Comparison of ENCODE assay signal across 1 fruit fly cellular context in the genomic region with DNA sequence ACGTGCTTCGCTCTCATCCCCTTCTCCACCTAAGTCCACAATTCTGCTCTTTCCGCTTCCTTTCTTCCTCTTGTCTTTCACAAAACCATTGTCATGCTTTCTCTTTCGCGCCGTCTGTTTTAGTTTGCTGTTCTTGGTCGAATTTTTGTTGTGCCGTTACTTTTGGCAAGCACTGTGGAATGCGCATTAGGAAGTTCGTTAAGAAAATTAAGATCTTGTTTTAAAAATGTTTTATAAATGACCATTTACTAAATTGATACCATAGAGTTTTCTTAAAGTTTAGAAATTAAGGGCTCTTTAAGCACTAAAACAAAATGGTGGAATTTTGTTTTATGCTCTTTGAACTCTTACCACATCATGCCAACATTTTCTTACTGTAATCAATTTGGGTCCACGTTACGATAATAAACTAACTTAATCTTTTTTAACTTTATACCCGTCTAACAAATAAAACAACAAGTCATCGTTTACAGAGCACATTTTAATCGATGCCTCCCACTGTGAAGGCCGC.
TF ChIP-seq lines count a peak whose summit lies in the region.

No protein-coding gene starts in this region.

TF ChIP-seq in whole organism, embryonic, 481 proteins besides CTCF, POLR2A, EP300 and RAD21 (continued from another document and continues in another):
- TF ChIP-seq CG14710 (tag; optimal IDR thresholded peaks at IDR 0.05; lab: Kevin White, UChicago) (peak; percentile 34), sna (GFP tag; IDR thresholded peaks at IDR 0.05; lab: Robert Waterston, UW; ENCODE audit: partially characterized antibody) (no peak), CG17802 (tag; optimal IDR thresholded peaks at IDR 0.05; lab: Kevin White, UChicago) (peak; percentile 9), sima (GFP tag; optimal IDR thresholded peaks at IDR 0.05; lab: Kevin White, UChicago) (peak; percentile 53), CoRest (tag; optimal IDR thresholded peaks at IDR 0.05; lab: Kevin White, UChicago) (peak; percentile 85), Gsc (GFP tag; IDR thresholded peaks at IDR 0.05; lab: Robert Waterston, UW) (no peak), PHDP (tag; optimal IDR thresholded peaks at IDR 0.05; lab: Kevin White, UChicago) (peak; percentile 76), fru (optimal IDR thresholded peaks at IDR 0.05; lab: Kevin White, UChicago) (no peak), dpn (GFP tag; optimal IDR thresholded peaks at IDR 0.05; lab: Kevin White, UChicago) (peak; percentile 21 to 87), CG10979 (tag; optimal IDR thresholded peaks at IDR 0.05; lab: Kevin White, UChicago) (peak; percentile 51), grau (tag; optimal IDR thresholded peaks at IDR 0.05; lab: Kevin White, UChicago) (peak; percentile 87), mld (GFP tag; IDR thresholded peaks at IDR 0.05; lab: Robert Waterston, UW; ENCODE audit: partially characterized antibody) (no peak), mam (GFP tag; optimal IDR thresholded peaks at IDR 0.05; lab: Kevin White, UChicago) (peak; percentile 86), Sox100B (GFP tag; optimal IDR thresholded peaks at IDR 0.05; lab: Kevin White, UChicago) (peak; percentile 76), btn (GFP tag; optimal IDR thresholded peaks at IDR 0.05; lab: Kevin White, UChicago) (no peak), Blimp-1 (GFP tag; optimal IDR thresholded peaks at IDR 0.05; lab: Kevin White, UChicago) (peak; percentile 37), wek (GFP tag; optimal IDR thresholded peaks at IDR 0.05; lab: Kevin White, UChicago) (no peak), esg (GFP tag; conservative IDR thresholded peaks at IDR 0.05; lab: Robert Waterston, UW) (peak; percentile 49), pnt (GFP tag; optimal IDR thresholded peaks at IDR 0.05; lab: Kevin White, UChicago) (peak; percentile 64), chm (GFP tag; IDR thresholded peaks at IDR 0.05; lab: Robert Waterston, UW) (0 out of 2 replicates have a peak, but pooled peaks have one; percentile 30), CG6813 (GFP tag; optimal IDR thresholded peaks at IDR 0.05; lab: Kevin White, UChicago) (peak; percentile 33), CG7928 (GFP tag; optimal IDR thresholded peaks at IDR 0.05; lab: Kevin White, UChicago) (peak; percentile 34), Hand (GFP tag; optimal IDR thresholded peaks at IDR 0.05; lab: Kevin White, UChicago) (peak; percentile 74), kni (GFP tag; optimal IDR thresholded peaks at IDR 0.05; lab: Kevin White, UChicago) (no peak), fu2 (GFP tag; optimal IDR thresholded peaks at IDR 0.05; lab: Kevin White, UChicago) (peak; percentile 83), CG3838 (GFP tag; optimal IDR thresholded peaks at IDR 0.05; lab: Kevin White, UChicago) (peak; percentile 65), gcm2 (GFP tag; optimal IDR thresholded peaks at IDR 0.05; lab: Kevin White, UChicago) (no peak), abd-A (tag; optimal IDR thresholded peaks at IDR 0.05; lab: Kevin White, UChicago) (peak; percentile 29), D19B (GFP tag; optimal IDR thresholded peaks at IDR 0.05; lab: Kevin White, UChicago) (peak; percentile 66), grn (GFP tag; optimal IDR thresholded peaks at IDR 0.05; lab: Kevin White, UChicago) (no peak), fd102C (GFP tag; optimal IDR thresholded peaks at IDR 0.05; lab: Kevin White, UChicago) (no peak), CG10959 (GFP tag; IDR thresholded peaks at IDR 0.05; lab: Robert Waterston, UW) (no peak), Lim3 (GFP tag; IDR thresholded peaks at IDR 0.05; lab: Robert Waterston, UW) (no peak), pfk (GFP tag; optimal IDR thresholded peaks at IDR 0.05; lab: Kevin White, UChicago) (no peak), Vsx1 (GFP tag; optimal IDR thresholded peaks at IDR 0.05; lab: Kevin White, UChicago) (no peak), Scr (GFP tag; IDR thresholded peaks at IDR 0.05; lab: Robert Waterston, UW; ENCODE audit: partially characterized antibody) (no peak), CG3726 (GFP tag; IDR thresholded peaks at IDR 0.05; lab: Robert Waterston, UW) (no peak), CG15696 (tag; optimal IDR thresholded peaks at IDR 0.05; lab: Kevin White, UChicago) (no peak), sd (tag; optimal IDR thresholded peaks at IDR 0.05; lab: Kevin White, UChicago) (peak; percentile 71), CG6854 (GFP tag; optimal IDR thresholded peaks at IDR 0.05; lab: Kevin White, UChicago) (peak; percentile 81), CG9609 (GFP tag; optimal IDR thresholded peaks at IDR 0.05; lab: Kevin White, UChicago) (peak; percentile 83), CG14014 (GFP tag; IDR thresholded peaks at IDR 0.05; lab: Robert Waterston, UW) (peak; percentile 69), eyg (GFP tag; optimal IDR thresholded peaks at IDR 0.05; lab: Kevin White, UChicago) (peak; percentile 60), CG2129 (GFP tag; IDR thresholded peaks at IDR 0.05; lab: Robert Waterston, UW; ENCODE audit: partially characterized antibody) (no peak), Mes4 (GFP tag; optimal IDR thresholded peaks at IDR 0.05; lab: Kevin White, UChicago) (peak; percentile 47), en (GFP tag; optimal IDR thresholded peaks at IDR 0.05; lab: Kevin White, UChicago) (peak; percentile 66), CG17359 (tag; optimal IDR thresholded peaks at IDR 0.05; lab: Kevin White, UChicago) (peak; percentile 76), jigr1 (GFP tag; IDR thresholded peaks at IDR 0.05; lab: Robert Waterston, UW) (0 out of 3 replicates have a peak, but pooled peaks have one; percentile 50), ato (GFP tag; IDR thresholded peaks at IDR 0.05; lab: Robert Waterston, UW; ENCODE audit: partially characterized antibody) (no peak), Trl (optimal IDR thresholded peaks at IDR 0.05; lab: Kevin White, UChicago) (peak in 1 of 2 experiments; percentile 41), Trl (GFP tag; optimal IDR thresholded peaks at IDR 0.05; lab: Kevin White, UChicago) (peak; percentile 63), Med (GFP tag; lab: Kevin White, UChicago) (peak; percentile 95), bigmax (GFP tag; optimal IDR thresholded peaks at IDR 0.05; lab: Kevin White, UChicago) (no peak), Kr (GFP tag; optimal IDR thresholded peaks at IDR 0.05; lab: Kevin White, UChicago) (no peak), Poxn (GFP tag; IDR thresholded peaks at IDR 0.05; lab: Robert Waterston, UW) (no peak), nerfin-1 (tag; optimal IDR thresholded peaks at IDR 0.05; lab: Kevin White, UChicago) (peak; percentile 40), wdn (GFP tag; IDR thresholded peaks at IDR 0.05; lab: Robert Waterston, UW) (no peak), CG2712 (tag; optimal IDR thresholded peaks at IDR 0.05; lab: Kevin White, UChicago) (peak; percentile 75), zf30C (GFP tag; optimal IDR thresholded peaks at IDR 0.05; lab: Kevin White, UChicago) (no peak), CG16813 (GFP tag; IDR thresholded peaks at IDR 0.05; lab: Robert Waterston, UW; ENCODE audit: partially characterized antibody) (no peak), jing (GFP tag; optimal IDR thresholded peaks at IDR 0.05; lab: Kevin White, UChicago) (peak; percentile 56), gsb-n (tag; optimal IDR thresholded peaks at IDR 0.05; lab: Kevin White, UChicago) (no peak), CG8290 (GFP tag; optimal IDR thresholded peaks at IDR 0.05; lab: Kevin White, UChicago) (no peak), CG8290 (tag; optimal IDR thresholded peaks at IDR 0.05; lab: Kevin White, UChicago) (peak in 1 of 2 experiments; percentile 42), D19A (tag; optimal IDR thresholded peaks at IDR 0.05; lab: Kevin White, UChicago) (peak; percentile 47), disco-r (GFP tag; optimal IDR thresholded peaks at IDR 0.05; lab: Kevin White, UChicago) (peak; percentile 64), zen2 (GFP tag; IDR thresholded peaks at IDR 0.05; lab: Robert Waterston, UW; ENCODE audit: partially characterized antibody) (no peak), crp (GFP tag; optimal IDR thresholded peaks at IDR 0.05; lab: Kevin White, UChicago) (peak in 1 of 2 experiments; percentile 1), CG12071 (GFP tag; optimal IDR thresholded peaks at IDR 0.05; lab: Kevin White, UChicago) (no peak), ken (GFP tag; IDR thresholded peaks at IDR 0.05; lab: Robert Waterston, UW) (no peak), Hr39 (optimal IDR thresholded peaks at IDR 0.05; lab: Kevin White, UChicago) (no peak), Gug (GFP tag; IDR thresholded peaks at IDR 0.05; lab: Robert Waterston, UW) (peak; percentile 63; the same call in 2 of the 4 replicates), sob (GFP tag; IDR thresholded peaks at IDR 0.05; lab: Robert Waterston, UW) (peak; percentile 45), bcd (GFP tag; optimal IDR thresholded peaks at IDR 0.05; lab: Kevin White, UChicago) (peak; percentile 76), CG11247 (GFP tag; IDR thresholded peaks at IDR 0.05; lab: Robert Waterston, UW) (peak; percentile 5; the same call in 1 of the 2 replicates), Bdp1 (GFP tag; optimal IDR thresholded peaks at IDR 0.05; lab: Kevin White, UChicago) (peak; percentile 37), row (GFP tag; IDR thresholded peaks at IDR 0.05; lab: Robert Waterston, UW) (peak; percentile 57), CG10366 (GFP tag; IDR thresholded peaks at IDR 0.05; lab: Robert Waterston, UW) (peak; percentile 11; the same call in 1 of the 2 replicates), pum (GFP tag; optimal IDR thresholded peaks at IDR 0.05; lab: Kevin White, UChicago) (peak; percentile 49), HLH4C (GFP tag; IDR thresholded peaks at IDR 0.05; lab: Robert Waterston, UW; ENCODE audit: partially characterized antibody) (no peak), unc-4 (GFP tag; IDR thresholded peaks at IDR 0.05; lab: Robert Waterston, UW; ENCODE audit: partially characterized antibody) (no peak), rib (GFP tag; IDR thresholded peaks at IDR 0.05; lab: Robert Waterston, UW) (no peak), pan (optimal IDR thresholded peaks at IDR 0.05; lab: Kevin White, UChicago) (no peak), pan (GFP tag; optimal IDR thresholded peaks at IDR 0.05 in 1 of 2, IDR thresholded peaks at IDR 0.05 in 1 of 2) (peak in 1 of 2 experiments; percentile 57), kah (GFP tag; optimal IDR thresholded peaks at IDR 0.05; lab: Kevin White, UChicago) (no peak), CG6683 (GFP tag; optimal IDR thresholded peaks at IDR 0.05; lab: Kevin White, UChicago) (peak; percentile 19), run (tag; optimal IDR thresholded peaks at IDR 0.05; lab: Kevin White, UChicago) (peak; percentile 60), Ets65A (GFP tag; lab: Kevin White, UChicago) (peak; percentile 96), Nf-YA (GFP tag; IDR thresholded peaks at IDR 0.05; lab: Robert Waterston, UW) (no peak), CG6765 (GFP tag; optimal IDR thresholded peaks at IDR 0.05; lab: Kevin White, UChicago) (peak; percentile 30), Bteb2 (GFP tag; optimal IDR thresholded peaks at IDR 0.05; lab: Kevin White, UChicago) (peak; percentile 73), Elba2 (GFP tag; optimal IDR thresholded peaks at IDR 0.05; lab: Kevin White, UChicago) (no peak), repo (GFP tag; optimal IDR thresholded peaks at IDR 0.05; lab: Kevin White, UChicago) (peak; percentile 53), onecut (GFP tag; IDR thresholded peaks at IDR 0.05; lab: Robert Waterston, UW) (peak; percentile 8; the same call in 1 of the 2 replicates), slbo (GFP tag; IDR thresholded peaks at IDR 0.05; lab: Robert Waterston, UW) (peak; percentile 67; the same call in 1 of the 2 replicates), Fer3 (tag; optimal IDR thresholded peaks at IDR 0.05; lab: Kevin White, UChicago) (peak; percentile 76), CG2199 (GFP tag; IDR thresholded peaks at IDR 0.05; lab: Robert Waterston, UW) (no peak), CG3281 (GFP tag; optimal IDR thresholded peaks at IDR 0.05; lab: Kevin White, UChicago) (peak; percentile 90), Atf6 (GFP tag; IDR thresholded peaks at IDR 0.05; lab: Robert Waterston, UW) (peak; percentile 67), YL-1 (GFP tag; optimal IDR thresholded peaks at IDR 0.05; lab: Kevin White, UChicago) (no peak), lola (GFP tag; optimal IDR thresholded peaks at IDR 0.05; lab: Kevin White, UChicago) (peak in 1 of 3 experiments; percentile 8), exex (tag; optimal IDR thresholded peaks at IDR 0.05; lab: Kevin White, UChicago) (peak; percentile 45), vfl (GFP tag; optimal IDR thresholded peaks at IDR 0.05; lab: Kevin White, UChicago) (peak; percentile 50), CG18599 (GFP tag; optimal IDR thresholded peaks at IDR 0.05; lab: Kevin White, UChicago) (peak; percentile 89), ab (GFP tag; optimal IDR thresholded peaks at IDR 0.05; lab: Kevin White, UChicago) (no peak), CG10431 (GFP tag; optimal IDR thresholded peaks at IDR 0.05; lab: Kevin White, UChicago) (no peak), Usf (GFP tag; optimal IDR thresholded peaks at IDR 0.05; lab: Kevin White, UChicago) (peak; percentile 60), ewg (GFP tag; optimal IDR thresholded peaks at IDR 0.05; lab: Kevin White, UChicago) (peak; percentile 36), CG14667 (GFP tag; IDR thresholded peaks at IDR 0.05; lab: Robert Waterston, UW) (no peak), tap (tag; optimal IDR thresholded peaks at IDR 0.05; lab: Kevin White, UChicago) (peak; percentile 44), CG4328 (GFP tag; optimal IDR thresholded peaks at IDR 0.05; lab: Kevin White, UChicago) (no peak), CG33557 (GFP tag; optimal IDR thresholded peaks at IDR 0.05; lab: Kevin White, UChicago) (no peak), HmgD (GFP tag; optimal IDR thresholded peaks at IDR 0.05; lab: Kevin White, UChicago) (no peak), Doc3 (GFP tag; IDR thresholded peaks at IDR 0.05; lab: Robert Waterston, UW; ENCODE audit: partially characterized antibody) (no peak), CG6272 (GFP tag; IDR thresholded peaks at IDR 0.05; lab: Robert Waterston, UW) (no peak), dmrt99B (tag; optimal IDR thresholded peaks at IDR 0.05; lab: Kevin White, UChicago) (peak; percentile 89), CG13775 (GFP tag; optimal IDR thresholded peaks at IDR 0.05; lab: Kevin White, UChicago) (peak; percentile 69), CG34422 (GFP tag; IDR thresholded peaks at IDR 0.05; lab: Robert Waterston, UW) (no peak), ssp (GFP tag; IDR thresholded peaks at IDR 0.05; lab: Robert Waterston, UW) (no peak), CG8359 (GFP tag; optimal IDR thresholded peaks at IDR 0.05; lab: Kevin White, UChicago; ENCODE audit: borderline replicate concordance) (no peak), CG15269 (tag; optimal IDR thresholded peaks at IDR 0.05; lab: Kevin White, UChicago) (peak; percentile 81), CHES-1-like (GFP tag; optimal IDR thresholded peaks at IDR 0.05; lab: Kevin White, UChicago) (peak; percentile 77), CG2889 (GFP tag; IDR thresholded peaks at IDR 0.05; lab: Robert Waterston, UW) (0 out of 3 replicates have a peak, but pooled peaks have one; percentile 9), CG15479 (GFP tag; optimal IDR thresholded peaks at IDR 0.05; lab: Kevin White, UChicago) (no peak), CG5245 (GFP tag; optimal IDR thresholded peaks at IDR 0.05; lab: Kevin White, UChicago) (peak; percentile 17)
